Worm (Caenorhabditis elegans) whole organism, late embryonic: ENCODE measurements around the gene F20D1.3.

Experiments
- ceh-2 ChIP-seq: sonication (generic microtip); optimal IDR thresholded peaks from 2 replicates; lab custom pipeline; 2016; ENCODE audit warnings: missing genotype, missing genetic modification characterization, missing compliant biosample characterization
- ceh-9 ChIP-seq: sonication (generic microtip); optimal IDR thresholded peaks from 2 replicates; lab custom pipeline; 2016; ENCODE audit warnings: mild to moderate bottlenecking, missing genetic modification characterization, inconsistent platforms, missing compliant biosample characterization
- dve-1 ChIP-seq: sonication (generic microtip); optimal IDR thresholded peaks from 2 replicates; lab custom pipeline; 2017; ENCODE audit warnings: antibody characterized with exemption, mild to moderate bottlenecking, missing genetic modification characterization, missing compliant biosample characterization

DNA sequence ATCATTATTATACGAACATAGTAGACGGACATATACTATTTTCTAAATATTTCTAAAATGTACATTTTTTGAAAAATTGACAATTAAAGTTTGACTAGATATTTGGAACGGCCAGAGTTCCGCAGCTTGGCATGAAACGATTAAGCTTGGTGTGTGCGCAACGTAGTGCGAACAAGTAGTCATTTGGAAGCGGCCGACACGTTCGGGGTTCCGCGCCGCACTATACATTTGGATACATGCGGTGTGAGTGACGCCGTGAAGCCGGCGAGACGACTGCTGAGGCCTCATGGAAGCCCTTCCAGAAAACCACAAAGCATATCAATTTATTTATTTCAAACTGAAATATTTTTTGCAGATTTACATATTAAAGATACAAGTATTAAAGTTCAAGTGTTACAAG, 37.7 kb upstream of the F20D1.3 start:
- TF ChIP-seq ceh-2 (no peak), dve-1 (tag; lab: Kevin White, UChicago) (no peak), ceh-9 (tag; lab: Kevin White, UChicago) (no peak)
